Worm (Caenorhabditis elegans) whole organism, midembryonic: ENCODE results near the gene fip-3.

ENCODE experiments used
- T22C8.4 ChIP-seq: fragments of 200-800 bp; sonication (Bioruptor generic); IDR thresholded peaks from 2 replicates; pipeline ENCODE4 v1.3.6; 2022; ENCODE audit warnings: missing genetic modification characterization, missing compliant biosample characterization
- klf-2 ChIP-seq: fragments of 200-800 bp; sonication (Bioruptor generic); conservative IDR thresholded peaks from 2 replicates; pipeline ENCODE4 v1.3.6; 2022; ENCODE audit warnings: missing genetic modification reagents, missing genetic modification characterization, missing compliant biosample characterization
- med-1 ChIP-seq: sonication (generic microtip); optimal IDR thresholded peaks from 2 replicates; lab custom pipeline; 2017; ENCODE audit warnings: missing genetic modification characterization, mild to moderate bottlenecking, missing compliant biosample characterization, antibody characterized with exemption, missing genetic modification reagents; ENCODE audit not compliant: insufficient read depth
- tab-1 ChIP-seq: fragments of 200-800 bp; sonication (Bioruptor generic); IDR thresholded peaks from 2 replicates; pipeline ENCODE4 v1.3.6; 2022; ENCODE audit warnings: missing genetic modification characterization, missing compliant biosample characterization
- ztf-23 ChIP-seq: fragments of 200-800 bp; sonication (Bioruptor generic); IDR thresholded peaks from 2 replicates; pipeline ENCODE4 v1.3.6; 2022; ENCODE audit warnings: missing genetic modification reagents, missing genetic modification characterization, missing compliant biosample characterization
- ztf-29 ChIP-seq: fragments of 200-800 bp; sonication (Bioruptor generic); IDR thresholded peaks from 2 replicates; pipeline ENCODE4 v1.3.6; 2022; ENCODE audit warnings: missing genetic modification reagents, missing genetic modification characterization, missing compliant biosample characterization

- TF ChIP-seq ztf-29 (GFP tag; lab: Robert Waterston, UW) (no peak), klf-2 (GFP tag; lab: Robert Waterston, UW) (no peak), med-1 (GFP tag; lab: Kevin White, UChicago) (no peak), T22C8.4 (GFP tag; lab: Robert Waterston, UW) (no peak), tab-1 (no peak), ztf-23 (GFP tag; lab: Robert Waterston, UW) (no peak)
Measured at ce11 chrIII:8590882-8591281, 1.6 kb upstream of the fip-3 start, which contains the start of gene fipr-16.
